Worm (Caenorhabditis elegans) whole organism, L1 larva: ENCODE data around the gene srd-66.

ENCODE experiments used
- blmp-1 ChIP-seq: fragments of 150-350 bp; optimal IDR thresholded peaks from 2 replicates; lab custom pipeline; 2014; ENCODE audit warnings: missing biosample characterization, missing genetic modification characterization
- ceh-8 ChIP-seq: fragments of 200-800 bp; sonication (Bioruptor generic); optimal IDR thresholded peaks from 2 replicates; lab custom pipeline; 2018; ENCODE audit warnings: mild to moderate bottlenecking, missing genetic modification characterization, moderate library complexity, missing compliant biosample characterization
- ceh-82 ChIP-seq, 3 experiments: fragments of 150-350 bp in 1 of 3; sonication (generic microtip) in 2 of 3; optimal IDR thresholded peaks; 2 replicates each; lab custom pipeline; 2014 to 2017; ENCODE audit warnings: missing biosample characterization in 3 of 3, missing genetic modification characterization in 3 of 3
- ceh-90 ChIP-seq: sonication (generic microtip); optimal IDR thresholded peaks from 2 replicates; lab custom pipeline; 2016; ENCODE audit warnings: missing genetic modification characterization, missing compliant biosample characterization
- ces-1 ChIP-seq: fragments of 150-350 bp; optimal IDR thresholded peaks from 2 replicates; lab custom pipeline; 2014; ENCODE audit warnings: missing biosample characterization, missing genetic modification reagents, missing genetic modification characterization
- fos-1 ChIP-seq: fragments of 150-350 bp; optimal IDR thresholded peaks from 2 replicates; lab custom pipeline; 2014; ENCODE audit warnings: missing biosample characterization, missing genetic modification characterization
- lin-39 ChIP-seq: fragments of 150-350 bp; optimal IDR thresholded peaks from 2 replicates; lab custom pipeline; 2014; ENCODE audit warnings: missing biosample characterization, missing genetic modification reagents, missing genetic modification characterization
- nhr-11 ChIP-seq: fragments of 150-350 bp; optimal IDR thresholded peaks from 2 replicates; lab custom pipeline; 2014; ENCODE audit warnings: missing biosample characterization, missing genetic modification characterization
- ztf-4 ChIP-seq: fragments of 150-350 bp; optimal IDR thresholded peaks from 2 replicates; lab custom pipeline; 2014; ENCODE audit warnings: missing biosample characterization, missing genetic modification characterization

DNA sequence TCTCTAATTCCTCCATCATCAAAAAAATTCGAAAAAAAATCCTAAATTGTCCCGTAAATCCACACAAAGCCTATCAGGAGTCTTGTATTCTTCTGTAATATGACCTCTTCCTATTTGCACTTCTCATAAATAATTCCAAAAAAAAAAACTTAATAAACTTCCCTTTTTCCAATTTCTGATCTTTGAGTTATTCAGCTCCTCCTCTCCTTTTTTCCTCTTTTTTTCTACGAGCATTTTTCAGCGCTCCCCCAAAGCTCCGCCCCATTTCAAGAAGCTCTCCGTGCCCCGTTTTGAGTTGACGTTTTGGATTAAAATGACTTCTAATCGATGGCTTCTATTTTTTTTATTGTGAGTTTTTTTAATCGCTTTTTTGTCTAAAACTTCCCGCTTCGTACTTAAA, 15.1 kb upstream of the srd-66 start, which contains the start of gene lgc-42:
- TF ChIP-seq ces-1 (GFP tag; lab: Kevin White, UChicago) (no peak), ceh-82 (tag; optimal IDR thresholded peaks at IDR 0.05; lab: Kevin White, UChicago) (no peak), ztf-4 (tag; lab: Kevin White, UChicago) (no peak), nhr-11 (tag; lab: Kevin White, UChicago) (no peak), ceh-8 (GFP tag; lab: Kevin White, UChicago) (no peak), lin-39 (tag; lab: Kevin White, UChicago) (no peak), ceh-90 (tag; lab: Kevin White, UChicago) (no peak), blmp-1 (tag; lab: Kevin White, UChicago) (no peak), fos-1 (no peak)
